Fruit fly (Drosophila melanogaster) whole organism, wandering third instar larva: ENCODE results near the gene Sulf1.

Experiments used
- Abd-B ChIP-seq: fragments of >200 bp; optimal IDR thresholded peaks from 2 replicates; lab custom pipeline; 2017; ENCODE audit warnings: missing biosample characterization, missing genetic modification characterization
- Rel ChIP-seq, 2 experiments: fragments of 200-800 bp; sonication (Bioruptor generic) in 1 of 2; optimal IDR thresholded peaks; 2 replicates in 1 of 2; 3 replicates in 1 of 2; lab custom pipeline; 2016 to 2019; ENCODE audit warnings: mild to moderate bottlenecking in 2 of 2, missing biosample characterization in 2 of 2, missing genetic modification characterization in 2 of 2, moderate library complexity in 1 of 2
- ey ChIP-seq: fragments of 200-800 bp; sonication (Bioruptor generic); optimal IDR thresholded peaks from 2 replicates; lab custom pipeline; 2016; ENCODE audit warnings: missing biosample characterization, missing genetic modification characterization
- fru ChIP-seq: fragments of 200-800 bp; sonication (Bioruptor generic); optimal IDR thresholded peaks from 3 replicates; lab custom pipeline; 2016; ENCODE audit warnings: missing biosample characterization, mild to moderate bottlenecking, missing genetic modification characterization
- sv ChIP-seq: fragments of 200-800 bp; sonication (Bioruptor generic); optimal IDR thresholded peaks from 3 replicates; lab custom pipeline; 2016; ENCODE audit warnings: missing biosample characterization, missing genetic modification characterization
- usp ChIP-seq: fragments of >200 bp; optimal IDR thresholded peaks from 2 replicates; lab custom pipeline; 2017; ENCODE audit warnings: missing biosample characterization, missing genetic modification characterization
- woc ChIP-seq: sonication (Bioruptor generic); optimal IDR thresholded peaks from 2 replicates; lab custom pipeline; 2016; ENCODE audit warnings: missing biosample characterization, mild to moderate bottlenecking, missing genetic modification characterization

- peak; percentile 96 for TF ChIP-seq Rel (GFP tag; optimal IDR thresholded peaks at IDR 0.05; lab: Kevin White, UChicago)
- peak; percentile 93 for TF ChIP-seq Rel (tag; optimal IDR thresholded peaks at IDR 0.05; lab: Kevin White, UChicago)
- TF ChIP-seq woc (GFP tag; lab: Kevin White, UChicago): peak; percentile 99
- TF ChIP-seq sv: peak; percentile 99
- TF ChIP-seq ey (GFP tag; lab: Kevin White, UChicago): peak; percentile 100
- TF ChIP-seq Abd-B: no peak
- TF ChIP-seq fru: peak; percentile 99
- TF ChIP-seq usp (GFP tag; lab: Kevin White, UChicago): no peak
Measured at dm6 chr3R:16280003-16280998, 59.1 kb downstream of the Sulf1 start.
